Worm (Caenorhabditis elegans): ENCODE measurements around the gene F13B12.6.

The F13B12.6 gene

DNA sequence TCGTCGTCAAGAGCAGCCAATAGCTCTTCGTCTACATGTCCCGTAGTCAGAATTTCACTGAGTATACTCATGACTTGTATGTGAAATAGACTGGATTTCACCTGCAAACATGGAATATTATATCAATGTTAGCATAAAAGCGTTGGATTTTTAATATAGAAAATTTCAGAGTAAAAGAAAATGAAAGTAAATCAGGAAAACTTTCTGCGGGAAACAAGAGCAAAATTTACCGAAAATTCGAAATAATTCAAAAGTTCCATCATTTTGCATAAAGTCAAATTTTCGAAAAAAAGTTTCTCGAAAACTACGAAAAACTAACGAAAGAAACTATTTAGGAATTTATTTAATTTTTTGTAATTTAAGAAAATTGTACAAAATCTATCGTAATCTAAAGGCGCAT is at the start of gene F13B12.6:
Gene F13B12.6 (minus strand): TSS at position 101 of the 400 bp plus-strand sequence.
- no peak for TF ChIP-seq sox-4 (tag; optimal IDR thresholded peaks at IDR 0.05)
- TF ChIP-seq sptf-1 (tag; optimal IDR thresholded peaks at IDR 0.05) = no peak
- no peak for TF ChIP-seq rnt-1 (tag; optimal IDR thresholded peaks at IDR 0.05)
- TF ChIP-seq C04F5.9 (tag; optimal IDR thresholded peaks at IDR 0.05) = no peak
- TF ChIP-seq lin-13 (GFP tag; optimal IDR thresholded peaks at IDR 0.05) = no peak
- no peak for TF ChIP-seq ceh-82 (tag; optimal IDR thresholded peaks at IDR 0.05)
- TF ChIP-seq skn-1 (tag; optimal IDR thresholded peaks at IDR 0.05) = no peak
- TF ChIP-seq unc-62 (GFP tag; optimal IDR thresholded peaks at IDR 0.05) = no peak

DNA sequence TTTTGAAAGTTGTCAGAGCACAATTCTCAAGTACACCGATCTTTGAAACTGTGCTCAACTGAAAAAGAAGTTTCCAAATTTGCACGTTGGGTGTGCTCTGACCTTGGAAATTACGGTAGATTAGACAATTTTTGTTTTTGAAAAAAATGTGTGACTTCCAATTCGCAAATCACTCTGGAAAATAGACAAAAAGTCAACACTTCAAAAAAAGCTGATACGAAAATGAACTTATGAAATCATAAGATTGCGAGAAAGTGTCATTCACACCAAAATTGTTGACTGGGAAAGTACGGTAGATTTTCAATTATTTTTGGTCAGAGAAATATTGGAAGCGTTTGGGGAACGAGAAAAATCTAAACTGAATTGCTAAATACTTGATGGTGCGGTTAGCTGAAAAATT is 49.7 kb upstream of the F13B12.6 start:
- TF ChIP-seq elt-3 (tag; optimal IDR thresholded peaks at IDR 0.05) (no peak), mdl-1 (tag; optimal IDR thresholded peaks at IDR 0.05) (no peak), nhr-47 (tag; optimal IDR thresholded peaks at IDR 0.05) (no peak), lin-35 (GFP tag; optimal IDR thresholded peaks at IDR 0.05) (no peak)

DNA sequence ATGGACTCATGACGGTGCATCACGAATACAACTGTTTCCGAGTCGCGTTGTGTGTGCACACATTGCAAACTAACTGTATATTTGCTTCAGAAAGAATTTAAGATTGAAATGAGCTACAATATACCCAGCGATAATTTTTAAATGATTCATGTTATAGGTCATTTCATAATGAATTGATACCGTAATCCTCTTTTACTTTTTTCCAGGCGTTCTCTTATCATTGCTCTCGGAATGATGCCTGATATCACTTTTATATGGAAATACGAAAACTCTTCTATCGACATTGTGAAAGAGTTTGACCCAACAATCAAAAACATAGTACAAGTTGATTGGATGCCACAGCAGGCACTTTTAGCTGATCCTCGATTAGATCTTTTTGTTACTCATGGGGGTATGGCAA is 48.7 kb upstream of the F13B12.6 start:
- TF ChIP-seq lsy-2 (tag; optimal IDR thresholded peaks at IDR 0.05) (peak in 1 of 2 experiments; percentile 19), pag-3 (tag; optimal IDR thresholded peaks at IDR 0.05; ENCODE audit: borderline replicate concordance, insufficient read depth) (no peak), elt-2 (tag; optimal IDR thresholded peaks at IDR 0.05) (peak; percentile 6), nhr-237 (tag; optimal IDR thresholded peaks at IDR 0.05) (no peak), sup-37 (GFP tag; optimal IDR thresholded peaks at IDR 0.05) (no peak), nhr-90 (tag; optimal IDR thresholded peaks at IDR 0.05; ENCODE audit: poor library complexity) (no peak), unc-86 (tag; optimal IDR thresholded peaks at IDR 0.05) (no peak), C34B4.2 (tag; optimal IDR thresholded peaks at IDR 0.05) (no peak), zag-1 (tag; optimal IDR thresholded peaks at IDR 0.05) (no peak), mef-2 (tag; optimal IDR thresholded peaks at IDR 0.05) (no peak), fos-1 (tag; optimal IDR thresholded peaks at IDR 0.05) (no peak), nhr-85 (tag) (no peak)

DNA sequence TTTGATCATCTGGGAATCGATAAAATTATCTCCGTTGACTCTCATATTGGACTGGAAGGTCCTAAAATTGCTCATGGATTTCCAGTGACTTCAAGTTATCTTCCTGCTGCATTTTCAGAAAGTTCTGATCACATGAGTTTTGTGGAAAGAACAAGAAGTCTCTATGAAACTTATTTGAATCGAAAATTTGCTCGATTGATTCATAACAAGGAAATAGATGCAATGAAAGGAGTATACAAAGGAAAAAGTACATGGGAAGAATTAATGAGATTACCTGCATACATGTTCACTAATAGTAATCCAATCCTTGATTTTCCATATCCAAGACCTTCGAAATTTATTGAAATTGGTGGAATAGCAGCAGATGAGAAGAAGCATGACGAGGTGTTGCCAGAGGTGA is 48.1 kb upstream of the F13B12.6 start:
- TF ChIP-seq F16B12.6 (tag; optimal IDR thresholded peaks at IDR 0.05) = no peak
- TF ChIP-seq fos-1 (tag; optimal IDR thresholded peaks at IDR 0.05) = no peak
- no peak for TF ChIP-seq nhr-12 (tag; optimal IDR thresholded peaks at IDR 0.05)
- no peak for TF ChIP-seq fkh-8 (tag; optimal IDR thresholded peaks at IDR 0.05)
- no peak for TF ChIP-seq dsc-1 (tag; optimal IDR thresholded peaks at IDR 0.05)
- TF ChIP-seq pqm-1 (tag; optimal IDR thresholded peaks at IDR 0.05) = no peak
- TF ChIP-seq isw-1 (GFP tag; IDR thresholded peaks at IDR 0.05) = no peak
- no peak for TF ChIP-seq aly-2 (tag; optimal IDR thresholded peaks at IDR 0.05)
- no peak for TF ChIP-seq aha-1 (tag; optimal IDR thresholded peaks at IDR 0.05)
- no peak for TF ChIP-seq ama-1 (optimal IDR thresholded peaks at IDR 0.05)
- no peak for TF ChIP-seq ceh-88 (GFP tag; IDR thresholded peaks at IDR 0.05)

DNA sequence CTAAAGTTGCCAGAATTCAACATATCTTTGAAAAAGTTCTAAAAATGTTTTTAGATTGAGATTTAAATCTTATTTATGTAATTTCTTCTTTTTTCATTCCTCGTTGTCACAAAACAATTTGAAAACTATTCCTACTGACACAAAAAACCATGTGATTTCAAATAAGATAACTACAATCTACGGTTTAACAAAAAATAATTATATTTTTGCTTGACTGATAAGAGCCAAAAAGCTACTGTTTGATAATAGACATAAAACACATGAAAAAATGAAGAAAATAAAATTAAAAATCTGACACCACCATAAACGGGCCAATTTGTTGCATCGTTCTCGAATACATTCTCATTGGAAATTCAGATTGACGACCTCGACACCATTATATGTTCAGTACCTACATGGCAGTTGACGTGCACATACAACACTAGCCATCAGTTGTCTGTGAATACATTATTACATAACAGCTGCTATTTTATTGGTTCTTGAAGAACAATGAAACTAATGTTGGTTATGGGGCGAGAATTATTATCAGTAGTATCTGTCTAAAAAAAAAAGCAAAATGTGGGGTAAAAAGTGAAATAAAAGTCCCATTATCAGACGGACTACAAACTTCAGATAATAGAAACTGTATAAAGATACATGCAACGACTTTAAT is 46.4 kb upstream of the F13B12.6 start, which contains the start of gene ugt-43:
Gene ugt-43 (plus strand): TSS at position 602 of the 652 bp plus-strand sequence.
- TF ChIP-seq elt-2 (tag; optimal IDR thresholded peaks at IDR 0.05) (peak; percentile 60), alr-1 (tag; optimal IDR thresholded peaks at IDR 0.05; ENCODE audit: borderline replicate concordance) (no peak), ceh-63 (GFP tag; optimal IDR thresholded peaks at IDR 0.05) (no peak)
